Fruit fly (Drosophila melanogaster) whole organism, prepupa: Measurements from ENCODE around the gene Sbf.
A peak's percentile ranks its signal among the peaks of the same experiment; 100 is the strongest.

ENCODE experiments used
- CG10631 ChIP-seq: fragments of 200-800 bp; sonication (Bioruptor generic); optimal IDR thresholded peaks from 2 replicates; lab custom pipeline; 2016; ENCODE audit warnings: missing biosample characterization, missing genetic modification characterization
- CG10669 ChIP-seq: fragments of 200-800 bp; sonication (Bioruptor generic); optimal IDR thresholded peaks from 3 replicates; lab custom pipeline; 2018; ENCODE audit warnings: missing biosample characterization, mild to moderate bottlenecking, missing genetic modification characterization, moderate library complexity
- CG11762 ChIP-seq: fragments of 200-800 bp; sonication (Bioruptor generic); optimal IDR thresholded peaks from 3 replicates; lab custom pipeline; 2016; ENCODE audit warnings: missing biosample characterization, missing genetic modification characterization; ENCODE audit not compliant: insufficient read depth
- CG11902 ChIP-seq: fragments of 200-800 bp; sonication (Bioruptor generic); optimal IDR thresholded peaks from 3 replicates; lab custom pipeline; 2016; ENCODE audit warnings: missing biosample characterization, missing genetic modification characterization
- CG15336 ChIP-seq: fragments of 200-800 bp; sonication (Bioruptor generic); IDR thresholded peaks from 2 replicates; pipeline ENCODE4 v1.3.6; 2022; ENCODE audit warnings: missing biosample characterization, missing genetic modification characterization
- CG1621 ChIP-seq: fragments of 200-800 bp; sonication (Bioruptor generic); optimal IDR thresholded peaks from 3 replicates; lab custom pipeline; 2018; ENCODE audit warnings: missing biosample characterization, mild to moderate bottlenecking, missing genetic modification characterization
- CG16779 ChIP-seq: fragments of 200-800 bp; sonication (Bioruptor generic); optimal IDR thresholded peaks from 3 replicates; lab custom pipeline; 2017; ENCODE audit warnings: missing biosample characterization, mild to moderate bottlenecking, missing genetic modification characterization
- CG3032 ChIP-seq: fragments of 200-800 bp; optimal IDR thresholded peaks from 2 replicates; lab custom pipeline; 2019; ENCODE audit warnings: missing biosample characterization, mild to moderate bottlenecking, missing genetic modification characterization, moderate library complexity
- CG31627 ChIP-seq: fragments of 200-800 bp; sonication (Bioruptor generic); optimal IDR thresholded peaks from 3 replicates; lab custom pipeline; 2016; ENCODE audit warnings: missing biosample characterization, missing genetic modification characterization
- CG32006 ChIP-seq: fragments of 200-800 bp; sonication (Bioruptor generic); optimal IDR thresholded peaks from 3 replicates; lab custom pipeline; 2017; ENCODE audit warnings: missing biosample characterization, mild to moderate bottlenecking, missing genetic modification characterization
- CG3919 ChIP-seq: fragments of 200-800 bp; sonication (Bioruptor generic); optimal IDR thresholded peaks from 3 replicates; lab custom pipeline; 2016; ENCODE audit warnings: missing biosample characterization, missing genetic modification characterization
- CG4318 ChIP-seq: fragments of 200-800 bp; sonication (Bioruptor generic); optimal IDR thresholded peaks from 3 replicates; lab custom pipeline; 2017; ENCODE audit warnings: missing biosample characterization, mild to moderate bottlenecking, missing genetic modification characterization
- CG6276 ChIP-seq: fragments of 200-800 bp; sonication (Bioruptor generic); optimal IDR thresholded peaks from 2 replicates; lab custom pipeline; 2017; ENCODE audit warnings: missing biosample characterization, mild to moderate bottlenecking, missing genetic modification characterization
- CG6792 ChIP-seq: fragments of 200-800 bp; sonication (Bioruptor generic); optimal IDR thresholded peaks from 3 replicates; lab custom pipeline; 2016; ENCODE audit warnings: missing biosample characterization, missing genetic modification characterization
- CG8119 ChIP-seq: fragments of 200-800 bp; sonication (Bioruptor generic); IDR thresholded peaks from 3 replicates; pipeline ENCODE4 v1.3.6; 2022; ENCODE audit warnings: missing biosample characterization, missing genetic modification characterization
- CG8319 ChIP-seq: fragments of 200-800 bp; sonication (Bioruptor generic); optimal IDR thresholded peaks from 3 replicates; lab custom pipeline; 2016; ENCODE audit warnings: missing biosample characterization, missing genetic modification characterization
- CG9139 ChIP-seq: fragments of 200-800 bp; sonication (Bioruptor generic); optimal IDR thresholded peaks from 3 replicates; lab custom pipeline; 2017; ENCODE audit warnings: missing biosample characterization, mild to moderate bottlenecking, missing genetic modification characterization
- Eip75B ChIP-seq: fragments of 200-800 bp; sonication (Bioruptor generic); optimal IDR thresholded peaks from 3 replicates; lab custom pipeline; 2016; ENCODE audit warnings: missing biosample characterization, missing genetic modification characterization
- Eip93F ChIP-seq: fragments of 200-800 bp; sonication (Bioruptor generic); optimal IDR thresholded peaks from 2 replicates; lab custom pipeline; 2016; ENCODE audit warnings: missing biosample characterization, mild to moderate bottlenecking, missing genetic modification characterization
- Ets21C ChIP-seq: fragments of 200-800 bp; sonication (Bioruptor generic); optimal IDR thresholded peaks from 3 replicates; lab custom pipeline; 2016; ENCODE audit warnings: missing biosample characterization, missing genetic modification characterization
- Ets96B ChIP-seq: fragments of 200-800 bp; optimal IDR thresholded peaks from 2 replicates; lab custom pipeline; 2019; ENCODE audit warnings: missing biosample characterization, mild to moderate bottlenecking, missing genetic modification characterization, moderate library complexity
- Gug ChIP-seq: fragments of 200-800 bp; sonication (Bioruptor generic); IDR thresholded peaks from 2 replicates; pipeline ENCODE4 v1.3.6; 2022; ENCODE audit warnings: missing biosample characterization, missing genetic modification characterization
- Hr4 ChIP-seq: fragments of 200-800 bp; sonication (Bioruptor generic); optimal IDR thresholded peaks from 3 replicates; lab custom pipeline; 2016; ENCODE audit warnings: missing biosample characterization, missing genetic modification characterization
- Lpt ChIP-seq: fragments of 200-800 bp; sonication (Bioruptor generic); optimal IDR thresholded peaks from 3 replicates; lab custom pipeline; 2016; ENCODE audit warnings: missing biosample characterization, missing genetic modification characterization
- Sox102F ChIP-seq: fragments of 200-800 bp; sonication (Bioruptor generic); optimal IDR thresholded peaks from 2 replicates; lab custom pipeline; 2016; ENCODE audit warnings: missing biosample characterization, mild to moderate bottlenecking, missing genetic modification characterization
- Sox14 ChIP-seq: fragments of 200-800 bp; sonication (Bioruptor generic); optimal IDR thresholded peaks from 3 replicates; lab custom pipeline; 2016; ENCODE audit warnings: missing biosample characterization, missing genetic modification characterization
- Sox15 ChIP-seq: fragments of 200-800 bp; sonication (Bioruptor generic); optimal IDR thresholded peaks from 3 replicates; lab custom pipeline; 2016; ENCODE audit warnings: missing biosample characterization, missing genetic modification characterization
- achi ChIP-seq: fragments of 200-800 bp; sonication (Bioruptor generic); optimal IDR thresholded peaks from 3 replicates; lab custom pipeline; 2016; ENCODE audit warnings: missing biosample characterization, missing genetic modification characterization
- cyc ChIP-seq: fragments of 200-800 bp; sonication (Bioruptor generic); optimal IDR thresholded peaks from 3 replicates; lab custom pipeline; 2016; ENCODE audit warnings: missing biosample characterization, missing genetic modification characterization
- dsx ChIP-seq: fragments of 200-800 bp; optimal IDR thresholded peaks from 3 replicates; lab custom pipeline; 2019; ENCODE audit warnings: missing biosample characterization, mild to moderate bottlenecking, missing genetic modification characterization, moderate library complexity; ENCODE audit not compliant: poor library complexity, severe bottlenecking
- eg ChIP-seq: fragments of 200-800 bp; sonication (Bioruptor generic); IDR thresholded peaks from 3 replicates; pipeline ENCODE4 v1.3.6; 2022; ENCODE audit warnings: missing biosample characterization, missing genetic modification characterization
- esn ChIP-seq: fragments of 200-800 bp; sonication (Bioruptor generic); optimal IDR thresholded peaks from 2 replicates; lab custom pipeline; 2016; ENCODE audit warnings: missing biosample characterization, mild to moderate bottlenecking, missing genetic modification characterization, moderate library complexity
- fd59A ChIP-seq: fragments of 200-800 bp; sonication (Bioruptor generic); optimal IDR thresholded peaks from 2 replicates; lab custom pipeline; 2017; ENCODE audit warnings: missing biosample characterization, mild to moderate bottlenecking, missing genetic modification characterization, missing genetic modification reagents
- fd85E ChIP-seq: fragments of 200-800 bp; sonication (Bioruptor generic); optimal IDR thresholded peaks from 3 replicates; lab custom pipeline; 2016; ENCODE audit warnings: missing biosample characterization, missing genetic modification characterization
- lz ChIP-seq: fragments of 200-800 bp; sonication (Bioruptor generic); optimal IDR thresholded peaks from 3 replicates; lab custom pipeline; 2016; ENCODE audit warnings: missing biosample characterization, missing genetic modification characterization
- net ChIP-seq: fragments of 200-800 bp; sonication (Bioruptor generic); optimal IDR thresholded peaks from 3 replicates; lab custom pipeline; 2016; ENCODE audit warnings: missing biosample characterization, missing genetic modification characterization
- pdm3 ChIP-seq: fragments of 200-800 bp; sonication (Bioruptor generic); optimal IDR thresholded peaks from 3 replicates; lab custom pipeline; 2016; ENCODE audit warnings: missing biosample characterization, missing genetic modification characterization
- salr ChIP-seq, 2 experiments: fragments of 200-800 bp; sonication (Bioruptor generic); optimal IDR thresholded peaks; 3 replicates each; lab custom pipeline; 2016 to 2018; ENCODE audit warnings: missing biosample characterization in 2 of 2, missing genetic modification characterization in 2 of 2, mild to moderate bottlenecking in 1 of 2
- spab ChIP-seq: fragments of 200-800 bp; sonication (Bioruptor generic); optimal IDR thresholded peaks from 2 replicates; lab custom pipeline; 2017; ENCODE audit warnings: missing biosample characterization, mild to moderate bottlenecking, missing genetic modification characterization, missing genetic modification reagents
- ss ChIP-seq, 2 experiments: fragments of 200-800 bp; sonication (Bioruptor generic); optimal IDR thresholded peaks; 2 replicates in 1 of 2; 3 replicates in 1 of 2; lab custom pipeline; 2017 to 2018; ENCODE audit warnings: mild to moderate bottlenecking in 2 of 2, missing biosample characterization in 2 of 2, missing genetic modification characterization in 2 of 2, moderate library complexity in 1 of 2
- topi ChIP-seq: fragments of 200-800 bp; sonication (Bioruptor generic); optimal IDR thresholded peaks from 3 replicates; lab custom pipeline; 2016; ENCODE audit warnings: missing biosample characterization, missing genetic modification characterization
- vri ChIP-seq: fragments of 200-800 bp; sonication (Bioruptor generic); optimal IDR thresholded peaks from 3 replicates; lab custom pipeline; 2016; ENCODE audit warnings: missing biosample characterization, mild to moderate bottlenecking, missing genetic modification characterization

The Sbf gene

dm6 chr3R:11776068-11776767 lies 20.5 kb downstream of the Sbf start:
- TF ChIP-seq pdm3 (GFP tag; lab: Kevin White, UChicago), result no peak
- no peak for TF ChIP-seq Sox14 (GFP tag; lab: Kevin White, UChicago)
- TF ChIP-seq CG11762 (GFP tag; lab: Kevin White, UChicago), result no peak
- no peak for TF ChIP-seq vri (GFP tag; lab: Kevin White, UChicago)
- no peak for TF ChIP-seq dsx (GFP tag; lab: Kevin White, UChicago)
- no peak for TF ChIP-seq fd59A
- no peak for TF ChIP-seq CG8319 (GFP tag; lab: Kevin White, UChicago)
- TF ChIP-seq Gug (GFP tag; lab: Robert Waterston, UW), result no peak
- no peak for TF ChIP-seq lz
- TF ChIP-seq, all 60 proteins: peak for 0

dm6 chr3R:11775207-11775606 lies 21.5 kb downstream of the Sbf start:
- TF ChIP-seq salr (GFP tag; optimal IDR thresholded peaks at IDR 0.05; lab: Kevin White, UChicago), result no peak
- TF ChIP-seq CG11762 (GFP tag; lab: Kevin White, UChicago), result no peak
- TF ChIP-seq Eip93F (GFP tag; lab: Kevin White, UChicago), result no peak
- TF ChIP-seq Ets21C, result no peak
- no peak for TF ChIP-seq Hr4 (GFP tag; lab: Kevin White, UChicago)
- no peak for TF ChIP-seq esn
- TF ChIP-seq CG31627 (GFP tag; lab: Kevin White, UChicago), result no peak
- no peak for TF ChIP-seq lz
- no peak for TF ChIP-seq CG6792 (GFP tag; lab: Kevin White, UChicago)
- TF ChIP-seq Sox14 (GFP tag; lab: Kevin White, UChicago), result no peak
- no peak for TF ChIP-seq CG10669 (GFP tag; lab: Kevin White, UChicago)
- no peak for TF ChIP-seq ss (GFP tag; optimal IDR thresholded peaks at IDR 0.05; lab: Kevin White, UChicago)
- no peak for TF ChIP-seq CG1621 (tag; lab: Kevin White, UChicago)
- TF ChIP-seq CG11902 (GFP tag; lab: Kevin White, UChicago), result no peak
- TF ChIP-seq CG4318 (GFP tag; lab: Kevin White, UChicago), result no peak
- no peak for TF ChIP-seq CG32006 (GFP tag; lab: Kevin White, UChicago)
- TF ChIP-seq dsx (GFP tag; lab: Kevin White, UChicago), result no peak
- TF ChIP-seq spab, result no peak
- TF ChIP-seq eg (GFP tag; lab: Robert Waterston, UW), result no peak
- TF ChIP-seq CG6276 (GFP tag; lab: Kevin White, UChicago), result no peak

dm6 chr3R:11773999-11774397 lies 22.8 kb downstream of the Sbf start:
- TF ChIP-seq pdm3 (GFP tag; lab: Kevin White, UChicago), result peak; percentile 36
- peak; percentile 46 for TF ChIP-seq achi (GFP tag; lab: Kevin White, UChicago)
- TF ChIP-seq CG32006 (GFP tag; lab: Kevin White, UChicago), result peak; percentile 51
- TF ChIP-seq CG31627 (GFP tag; lab: Kevin White, UChicago), result peak; percentile 27
- TF ChIP-seq Eip93F (GFP tag; lab: Kevin White, UChicago), result no peak
- TF ChIP-seq Ets96B (tag; lab: Kevin White, UChicago), result peak; percentile 73
- TF ChIP-seq CG3919 (GFP tag; lab: Kevin White, UChicago), result peak; percentile 34
- TF ChIP-seq vri (GFP tag; lab: Kevin White, UChicago), result no peak
- no peak for TF ChIP-seq CG8319 (GFP tag; lab: Kevin White, UChicago)
- TF ChIP-seq net (GFP tag; lab: Kevin White, UChicago), result peak; percentile 41
- no peak for TF ChIP-seq fd85E (GFP tag; lab: Kevin White, UChicago)
- no peak for TF ChIP-seq Gug (GFP tag; lab: Robert Waterston, UW)
- peak in 1 of 2 experiments; percentile 34 for TF ChIP-seq salr (GFP tag; optimal IDR thresholded peaks at IDR 0.05; lab: Kevin White, UChicago)
- TF ChIP-seq Hr4 (GFP tag; lab: Kevin White, UChicago), result peak; percentile 47
- peak; percentile 58 for TF ChIP-seq Eip75B
- TF ChIP-seq spab, result peak; percentile 50
- peak; percentile 53 for TF ChIP-seq CG10631
- peak; percentile 36; the same call in 1 of the 3 replicates for TF ChIP-seq CG8119 (GFP tag; lab: Robert Waterston, UW)
- peak; percentile 43 for TF ChIP-seq lz
- no peak for TF ChIP-seq Ets21C
- no peak for TF ChIP-seq CG16779 (tag; lab: Kevin White, UChicago)
- peak; percentile 16 for TF ChIP-seq cyc (GFP tag; lab: Kevin White, UChicago)
- TF ChIP-seq topi, result peak; percentile 43
- TF ChIP-seq CG1621 (tag; lab: Kevin White, UChicago), result no peak
- TF ChIP-seq CG9139 (GFP tag; lab: Kevin White, UChicago), result peak; percentile 6
- TF ChIP-seq CG4318 (GFP tag; lab: Kevin White, UChicago), result no peak
- TF ChIP-seq CG15336, result peak; percentile 42
- no peak for TF ChIP-seq eg (GFP tag; lab: Robert Waterston, UW)
- TF ChIP-seq Sox15 (GFP tag; lab: Kevin White, UChicago), result peak; percentile 10
- peak; percentile 24 for TF ChIP-seq Sox14 (GFP tag; lab: Kevin White, UChicago)
- peak; percentile 68 for TF ChIP-seq CG3032
- TF ChIP-seq Lpt (GFP tag; lab: Kevin White, UChicago), result no peak
- peak; percentile 3 for TF ChIP-seq Sox102F (GFP tag; lab: Kevin White, UChicago)
- peak; percentile 38 for TF ChIP-seq CG10669 (GFP tag; lab: Kevin White, UChicago)
- no peak for TF ChIP-seq CG6276 (GFP tag; lab: Kevin White, UChicago)
